Fruit fly (Drosophila melanogaster): ENCODE data around the gene Dr.

The Dr gene

DNA sequence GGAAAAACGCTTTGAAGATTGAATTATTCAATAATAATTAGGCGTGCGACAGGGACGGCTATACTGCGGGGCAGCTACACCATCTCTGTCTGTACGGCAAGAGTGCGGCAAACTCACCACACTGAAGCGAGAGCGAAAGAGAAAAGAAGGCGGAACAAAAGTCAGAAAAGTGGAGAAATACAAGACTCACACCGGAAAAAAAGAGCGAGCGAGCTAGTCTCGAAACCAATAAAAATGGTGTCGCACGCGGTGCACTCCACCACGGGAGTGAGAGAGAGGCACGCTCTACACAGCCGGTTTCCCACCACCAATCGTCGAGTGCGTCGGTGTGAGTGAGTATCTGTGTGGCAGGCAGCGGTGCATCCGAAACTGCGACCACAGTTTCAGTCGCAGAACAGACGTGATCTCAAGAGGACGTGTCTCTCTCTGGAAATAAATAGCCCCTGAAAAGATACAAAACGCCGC is at the start of gene Dr:
Dr (plus strand) TSS at position 384 of the 465 bp plus-strand sequence.
- TF ChIP-seq CG14711 (tag; optimal IDR thresholded peaks at IDR 0.05) (peak; percentile 4), CG7101 (tag; optimal IDR thresholded peaks at IDR 0.05) (no peak), CG12768 (GFP tag; optimal IDR thresholded peaks at IDR 0.05) (no peak), CG5204 (GFP tag; optimal IDR thresholded peaks at IDR 0.05) (no peak), cic (GFP tag; optimal IDR thresholded peaks at IDR 0.05) (no peak), pad (GFP tag; optimal IDR thresholded peaks at IDR 0.05) (peak; percentile 94), CG33017 (tag; optimal IDR thresholded peaks at IDR 0.05) (no peak), toe (GFP tag; optimal IDR thresholded peaks at IDR 0.05) (peak; percentile 22), ovo (GFP tag; optimal IDR thresholded peaks at IDR 0.05) (no peak), CG7045 (GFP tag; optimal IDR thresholded peaks at IDR 0.05) (no peak), CG1620 (GFP tag; optimal IDR thresholded peaks at IDR 0.05) (no peak), Hr96 (GFP tag; optimal IDR thresholded peaks at IDR 0.05) (no peak), kay (GFP tag; ENCODE audit: borderline replicate concordance) (no peak), Mnt (GFP tag; optimal IDR thresholded peaks at IDR 0.05) (peak; percentile 39), Crg-1 (GFP tag; optimal IDR thresholded peaks at IDR 0.05) (no peak), CG11617 (GFP tag; optimal IDR thresholded peaks at IDR 0.05) (no peak), cnc (optimal IDR thresholded peaks at IDR 0.05) (no peak), tj (GFP tag; optimal IDR thresholded peaks at IDR 0.05) (no peak)

dm6 chr3R:29506581-29506980 is 49.6 kb upstream of the Dr start:
- TF ChIP-seq CG5204 (GFP tag; optimal IDR thresholded peaks at IDR 0.05) (no peak), CG7045 (GFP tag; optimal IDR thresholded peaks at IDR 0.05) (no peak), Clk (GFP tag; optimal IDR thresholded peaks at IDR 0.05) (no peak), CG7101 (tag; optimal IDR thresholded peaks at IDR 0.05) (no peak), CG11617 (GFP tag; optimal IDR thresholded peaks at IDR 0.05) (no peak), CG12768 (GFP tag; optimal IDR thresholded peaks at IDR 0.05) (no peak)

- no peak for TF ChIP-seq tj (GFP tag; optimal IDR thresholded peaks at IDR 0.05)
- TF ChIP-seq kay (GFP tag; ENCODE audit: borderline replicate concordance): no peak
- no peak for TF ChIP-seq CG1620 (GFP tag; optimal IDR thresholded peaks at IDR 0.05)
- no peak for TF ChIP-seq Clk (GFP tag; optimal IDR thresholded peaks at IDR 0.05)
- TF ChIP-seq cnc (optimal IDR thresholded peaks at IDR 0.05): no peak
- TF ChIP-seq CG14711 (tag; optimal IDR thresholded peaks at IDR 0.05): no peak
- TF ChIP-seq Crg-1 (GFP tag; optimal IDR thresholded peaks at IDR 0.05): no peak
- no peak for TF ChIP-seq CG12768 (GFP tag; optimal IDR thresholded peaks at IDR 0.05)
- no peak for TF ChIP-seq Mnt (GFP tag; optimal IDR thresholded peaks at IDR 0.05)
Measured at dm6 chr3R:29508551-29509266, 47.5 kb upstream of the Dr start.

- no peak for TF ChIP-seq Clk (GFP tag; optimal IDR thresholded peaks at IDR 0.05)
- no peak for TF ChIP-seq CG7101 (tag; optimal IDR thresholded peaks at IDR 0.05)
- no peak for TF ChIP-seq CG14711 (tag; optimal IDR thresholded peaks at IDR 0.05)
- no peak for TF ChIP-seq Hr96 (GFP tag; optimal IDR thresholded peaks at IDR 0.05)
Measured at dm6 chr3R:29511472-29511871, 44.7 kb upstream of the Dr start.

DNA sequence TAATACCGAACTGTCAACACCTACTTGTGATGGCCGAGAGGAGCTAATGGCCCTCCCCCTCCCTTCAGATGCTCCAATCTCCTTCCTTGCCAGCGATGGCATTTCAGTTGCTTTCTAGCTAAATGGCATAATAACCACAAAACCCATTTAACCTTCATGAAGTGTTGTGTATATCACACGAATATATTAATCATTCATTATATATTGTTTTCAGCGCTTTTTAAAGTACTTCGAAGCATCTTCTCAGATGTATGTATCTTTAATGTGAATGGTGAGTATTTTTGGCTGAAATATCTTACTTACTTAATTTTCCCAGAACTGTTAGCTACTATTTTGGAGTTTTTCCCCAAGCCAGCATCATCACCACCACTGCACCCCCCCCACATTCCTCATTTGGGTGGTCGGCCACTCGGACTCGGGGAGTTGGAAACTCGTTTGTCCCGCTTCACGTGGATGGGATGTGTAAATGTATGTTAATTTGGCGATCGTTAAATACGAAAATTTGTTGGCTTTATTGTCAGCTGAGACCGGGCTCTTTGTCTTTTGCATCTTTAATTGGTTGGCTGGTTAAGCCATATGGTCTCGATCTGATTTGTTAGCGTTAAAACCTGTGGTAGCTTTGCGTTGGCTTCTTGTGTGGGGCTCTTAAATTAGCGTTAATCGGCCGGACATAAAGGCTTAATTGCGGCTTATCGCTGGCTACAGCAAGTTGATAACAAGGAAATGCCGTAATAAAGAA is 43.7 kb upstream of the Dr start:
- TF ChIP-seq Crg-1 (GFP tag; optimal IDR thresholded peaks at IDR 0.05) (no peak), CG7045 (GFP tag; optimal IDR thresholded peaks at IDR 0.05) (no peak), cnc (optimal IDR thresholded peaks at IDR 0.05) (no peak), kay (GFP tag; ENCODE audit: borderline replicate concordance) (no peak), Hr96 (GFP tag; optimal IDR thresholded peaks at IDR 0.05) (no peak), bab1 (GFP tag; optimal IDR thresholded peaks at IDR 0.05) (no peak)

- TF ChIP-seq CG12768 (GFP tag; optimal IDR thresholded peaks at IDR 0.05): no peak
- no peak for TF ChIP-seq CG7045 (GFP tag; optimal IDR thresholded peaks at IDR 0.05)
- no peak for TF ChIP-seq ovo (GFP tag; optimal IDR thresholded peaks at IDR 0.05)
- no peak for TF ChIP-seq cnc (optimal IDR thresholded peaks at IDR 0.05)
- no peak for TF ChIP-seq CG7101 (tag; optimal IDR thresholded peaks at IDR 0.05)
- TF ChIP-seq CG11617 (GFP tag; optimal IDR thresholded peaks at IDR 0.05): no peak
- no peak for TF ChIP-seq CG33017 (tag; optimal IDR thresholded peaks at IDR 0.05)
- TF ChIP-seq CG5204 (GFP tag; optimal IDR thresholded peaks at IDR 0.05): no peak
- TF ChIP-seq CG14711 (tag; optimal IDR thresholded peaks at IDR 0.05): no peak
Measured at dm6 chr3R:29515417-29515816, 40.8 kb upstream of the Dr start, which contains the start of gene ND-20L. TSS of gene ND-20L (plus strand) at chr3R:29515717.

DNA sequence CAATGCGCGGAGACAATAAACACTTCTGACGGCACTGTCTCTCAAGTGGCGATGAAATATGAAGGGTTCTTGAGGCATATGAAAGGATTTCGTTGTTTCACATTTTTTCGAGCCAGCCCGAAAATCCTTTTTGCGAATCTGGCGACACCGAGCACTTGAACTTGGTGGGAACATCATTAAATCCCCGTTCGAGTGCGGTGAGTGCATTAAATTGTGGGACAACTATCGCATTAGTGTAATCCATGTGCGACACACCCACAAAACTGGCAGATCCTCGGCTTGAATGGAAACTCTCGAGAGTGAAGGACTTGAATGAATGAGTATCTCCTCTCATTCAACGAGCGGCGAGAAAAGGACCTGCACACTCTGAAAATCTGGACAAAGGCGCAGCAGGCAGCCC is 39.4 kb upstream of the Dr start:
- TF ChIP-seq CG33017 (tag; optimal IDR thresholded peaks at IDR 0.05) (no peak), bab1 (GFP tag; optimal IDR thresholded peaks at IDR 0.05) (no peak), cnc (optimal IDR thresholded peaks at IDR 0.05) (no peak), CG12768 (GFP tag; optimal IDR thresholded peaks at IDR 0.05) (no peak), toe (GFP tag; optimal IDR thresholded peaks at IDR 0.05) (no peak), Clk (GFP tag; optimal IDR thresholded peaks at IDR 0.05) (no peak), Hr96 (GFP tag; optimal IDR thresholded peaks at IDR 0.05) (no peak), CG5204 (GFP tag; optimal IDR thresholded peaks at IDR 0.05) (no peak), CG7045 (GFP tag; optimal IDR thresholded peaks at IDR 0.05) (no peak), pad (GFP tag; optimal IDR thresholded peaks at IDR 0.05) (no peak), kay (GFP tag; ENCODE audit: borderline replicate concordance) (no peak), Crg-1 (GFP tag; optimal IDR thresholded peaks at IDR 0.05) (no peak), cic (GFP tag; optimal IDR thresholded peaks at IDR 0.05) (no peak), CG14711 (tag; optimal IDR thresholded peaks at IDR 0.05) (no peak), CG11617 (GFP tag; optimal IDR thresholded peaks at IDR 0.05) (no peak), CG1620 (GFP tag; optimal IDR thresholded peaks at IDR 0.05) (no peak), tj (GFP tag; optimal IDR thresholded peaks at IDR 0.05) (no peak)

Measured in whole organism, adult.